Worm (Caenorhabditis elegans) whole organism, early embryonic: ENCODE results near the gene F07B7.12.
"Not testable (repeated sequence)": the region's sequence is repeated elsewhere in the genome, so short reads cannot be mapped to it uniquely, and the experiment has no call there.

Source experiments
- B0310.2 ChIP-seq: sonication (generic microtip); optimal IDR thresholded peaks from 2 replicates; lab custom pipeline; 2016; ENCODE audit warnings: mild to moderate bottlenecking, missing genetic modification characterization, missing compliant biosample characterization
- F13C5.2 ChIP-seq: sonication (generic microtip); optimal IDR thresholded peaks from 2 replicates; lab custom pipeline; 2017; ENCODE audit warnings: mild to moderate bottlenecking, missing genetic modification characterization, inconsistent platforms, missing compliant biosample characterization
- aly-1 ChIP-seq: sonication (generic microtip); optimal IDR thresholded peaks from 2 replicates; lab custom pipeline; 2016; ENCODE audit warnings: missing genetic modification characterization, missing compliant biosample characterization
- ama-1 ChIP-seq: fragments of 150-350 bp; optimal IDR thresholded peaks from 2 replicates; lab custom pipeline; 2014
- ceh-13 ChIP-seq: fragments of 200-800 bp; sonication (Bioruptor generic); optimal IDR thresholded peaks from 2 replicates; lab custom pipeline; 2018; ENCODE audit warnings: mild to moderate bottlenecking, missing genetic modification characterization, missing compliant biosample characterization
- ceh-36 ChIP-seq: sonication (generic microtip); optimal IDR thresholded peaks from 2 replicates; lab custom pipeline; 2016; ENCODE audit warnings: missing genetic modification characterization, inconsistent platforms, missing compliant biosample characterization
- ets-7 ChIP-seq: sonication (generic microtip); optimal IDR thresholded peaks from 2 replicates; lab custom pipeline; 2016; ENCODE audit warnings: missing genotype, missing genetic modification characterization, missing compliant biosample characterization
- flt-1 ChIP-seq: fragments of 200-800 bp; sonication (Bioruptor generic); IDR thresholded peaks from 2 replicates; pipeline ENCODE4 v1.3.6; 2022; ENCODE audit warnings: missing genetic modification characterization, missing compliant biosample characterization
- hmbx-1 ChIP-seq: sonication (generic microtip); optimal IDR thresholded peaks from 2 replicates; lab custom pipeline; 2016; ENCODE audit warnings: mild to moderate bottlenecking, missing genetic modification characterization, missing compliant biosample characterization
- hmg-4 ChIP-seq: fragments of 200-800 bp; sonication (Bioruptor generic); optimal IDR thresholded peaks from 2 replicates; lab custom pipeline; 2018; ENCODE audit warnings: mild to moderate bottlenecking, missing genetic modification characterization, missing compliant biosample characterization
- hnd-1 ChIP-seq: sonication (generic microtip); optimal IDR thresholded peaks from 2 replicates; lab custom pipeline; 2016; ENCODE audit warnings: missing genetic modification characterization, missing compliant biosample characterization
- pes-1 ChIP-seq: fragments of 200-800 bp; sonication (Bioruptor generic); IDR thresholded peaks from 2 replicates; pipeline ENCODE4 v1.3.6; 2022; ENCODE audit warnings: missing genetic modification reagents, missing genetic modification characterization, missing compliant biosample characterization
- scrt-1 ChIP-seq: fragments of 200-800 bp; sonication (Bioruptor generic); IDR thresholded peaks from 2 replicates; pipeline ENCODE4 v1.3.6; 2022; ENCODE audit warnings: missing genetic modification characterization, missing compliant biosample characterization
- sea-1 ChIP-seq: fragments of 200-800 bp; sonication (Bioruptor generic); conservative IDR thresholded peaks from 2 replicates; pipeline ENCODE4 v1.3.6; 2022; ENCODE audit warnings: missing genetic modification characterization, missing compliant biosample characterization
- tbx-11 ChIP-seq: fragments of 200-800 bp; sonication (Bioruptor generic); IDR thresholded peaks from 2 replicates; pipeline ENCODE4 v1.3.6; 2022; ENCODE audit warnings: missing genetic modification characterization, missing compliant biosample characterization
- tbx-37 ChIP-seq: fragments of 200-800 bp; sonication (Bioruptor generic); conservative IDR thresholded peaks from 2 replicates; pipeline ENCODE4 v1.3.6; 2022; ENCODE audit warnings: missing genetic modification reagents, missing genetic modification characterization, missing compliant biosample characterization
- tra-4 ChIP-seq: sonication (generic microtip); optimal IDR thresholded peaks from 2 replicates; lab custom pipeline; 2017; ENCODE audit warnings: missing genetic modification characterization, missing compliant biosample characterization

The F07B7.12 gene

DNA sequence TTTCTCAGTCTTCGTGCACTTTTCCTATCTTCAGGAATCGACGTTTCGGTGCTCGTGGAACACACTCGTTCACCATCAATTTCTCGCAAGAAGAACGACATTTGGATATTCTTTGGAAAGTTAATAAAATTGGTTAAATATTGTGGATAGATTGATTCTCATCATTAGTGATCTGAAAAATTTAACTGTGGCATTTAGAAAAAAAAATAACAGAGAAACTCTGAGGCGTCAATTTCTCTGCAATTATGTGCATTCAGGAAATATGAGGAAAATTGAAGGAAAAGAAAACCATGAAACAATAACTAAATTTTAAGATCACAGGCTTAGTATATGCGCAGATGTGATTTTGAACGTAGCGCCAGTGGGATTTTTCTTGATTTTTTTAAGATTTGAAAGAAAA is at the start of gene F07B7.12:
Gene F07B7.12, minus strand, starts transcription at position 101 of the 400 bp plus-strand sequence.
- TF ChIP-seq tbx-37 (GFP tag; lab: Robert Waterston, UW); ceh-13 (GFP tag; lab: Kevin White, UChicago); tra-4 (tag; lab: Kevin White, UChicago): not testable (repeated sequence)

DNA sequence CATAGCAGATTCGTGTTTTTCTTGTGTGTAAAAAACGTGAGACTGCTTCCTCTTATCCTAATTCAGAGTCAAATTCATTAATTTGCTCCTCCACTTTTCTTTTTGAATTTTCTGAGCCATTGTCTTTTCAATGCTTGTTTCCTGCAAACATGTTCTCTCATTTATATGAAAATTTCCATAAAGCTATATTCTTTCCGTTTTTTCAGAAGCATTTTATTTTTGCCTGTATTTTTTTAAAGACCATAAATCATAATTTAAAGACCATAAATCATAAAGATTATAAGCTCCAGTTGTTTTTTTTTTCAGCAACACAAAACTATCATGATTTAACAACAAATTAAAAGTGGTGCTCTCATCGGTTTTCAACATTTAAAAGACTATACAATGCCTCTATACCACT is 45.0 kb upstream of the F07B7.12 start, which contains the start of gene frpr-11:
Gene frpr-11, plus strand, starts transcription at position 301 of the 400 bp plus-strand sequence.
- TF ChIP-seq hnd-1 (tag; lab: Kevin White, UChicago) (no peak), ama-1 (lab: Kevin White, UChicago) (no peak), sea-1 (GFP tag; lab: Robert Waterston, UW) (no peak), aly-1 (tag; lab: Kevin White, UChicago) (no peak), tbx-37 (GFP tag; lab: Robert Waterston, UW) (no peak), tra-4 (tag; lab: Kevin White, UChicago) (no peak), tbx-11 (no peak)

DNA sequence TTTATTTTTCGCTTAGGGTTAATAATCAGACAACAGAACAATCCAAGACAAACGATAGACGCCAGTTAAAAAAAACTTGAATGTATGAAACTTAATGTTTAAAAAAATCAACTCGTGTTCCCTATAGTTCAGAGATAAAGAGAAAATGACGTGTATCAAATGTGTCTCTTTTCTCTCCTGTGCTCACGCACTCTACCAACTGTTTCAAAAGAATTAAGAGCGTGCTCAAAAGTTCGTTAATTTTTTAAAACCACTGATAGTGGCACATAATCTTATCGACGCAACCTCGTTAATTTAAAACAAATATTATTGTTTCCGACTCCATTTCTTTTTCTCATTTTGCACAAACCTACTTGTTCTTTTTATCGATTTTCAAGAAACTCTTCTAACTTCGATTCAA is 43.8 kb upstream of the F07B7.12 start:
- TF ChIP-seq hnd-1 (tag; lab: Kevin White, UChicago): no peak
- TF ChIP-seq ama-1 (lab: Kevin White, UChicago): no peak
- no peak for TF ChIP-seq flt-1 (GFP tag; lab: Robert Waterston, UW)
- TF ChIP-seq pes-1 (GFP tag; lab: Robert Waterston, UW): no peak
- no peak for TF ChIP-seq tra-4 (tag; lab: Kevin White, UChicago)
- TF ChIP-seq aly-1 (tag; lab: Kevin White, UChicago): no peak
- TF ChIP-seq B0310.2 (tag; lab: Kevin White, UChicago): no peak
- TF ChIP-seq hmg-4 (GFP tag; lab: Kevin White, UChicago): no peak
- no peak for TF ChIP-seq hmbx-1 (tag; lab: Kevin White, UChicago)
- TF ChIP-seq ceh-13 (GFP tag; lab: Kevin White, UChicago): no peak
- no peak for TF ChIP-seq tbx-11
- TF ChIP-seq F13C5.2 (tag; lab: Kevin White, UChicago): no peak
- no peak for TF ChIP-seq scrt-1 (GFP tag; lab: Robert Waterston, UW)
- no peak for TF ChIP-seq ets-7 (tag; lab: Kevin White, UChicago)
- no peak for TF ChIP-seq tbx-37 (GFP tag; lab: Robert Waterston, UW)
- TF ChIP-seq ceh-36: no peak

DNA sequence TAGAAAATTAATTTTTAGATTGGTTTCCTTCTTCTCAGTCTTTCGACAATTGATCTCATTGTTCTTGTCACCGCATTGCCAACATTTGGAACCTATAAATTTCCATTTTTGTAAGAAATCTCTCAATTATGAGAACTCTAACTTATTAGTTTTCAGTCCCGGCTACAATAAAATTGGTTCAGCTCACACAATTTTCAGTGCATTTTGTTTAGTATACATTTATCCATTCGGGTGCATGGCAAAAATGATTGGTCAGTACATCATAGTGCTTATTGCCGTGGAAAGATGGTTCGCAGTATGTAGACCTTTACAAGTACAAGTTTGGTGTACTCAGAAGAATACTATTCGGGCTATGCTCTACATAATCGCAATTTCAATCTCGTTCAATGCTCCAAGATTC is 42.1 kb upstream of the F07B7.12 start:
- TF ChIP-seq ceh-36 (no peak), sea-1 (GFP tag; lab: Robert Waterston, UW) (no peak), scrt-1 (GFP tag; lab: Robert Waterston, UW) (no peak), flt-1 (GFP tag; lab: Robert Waterston, UW) (no peak), tbx-11 (no peak), aly-1 (tag; lab: Kevin White, UChicago) (no peak), tra-4 (tag; lab: Kevin White, UChicago) (no peak), tbx-37 (GFP tag; lab: Robert Waterston, UW) (no peak), ceh-13 (GFP tag; lab: Kevin White, UChicago) (no peak), B0310.2 (tag; lab: Kevin White, UChicago) (no peak), hmg-4 (GFP tag; lab: Kevin White, UChicago) (no peak)

DNA sequence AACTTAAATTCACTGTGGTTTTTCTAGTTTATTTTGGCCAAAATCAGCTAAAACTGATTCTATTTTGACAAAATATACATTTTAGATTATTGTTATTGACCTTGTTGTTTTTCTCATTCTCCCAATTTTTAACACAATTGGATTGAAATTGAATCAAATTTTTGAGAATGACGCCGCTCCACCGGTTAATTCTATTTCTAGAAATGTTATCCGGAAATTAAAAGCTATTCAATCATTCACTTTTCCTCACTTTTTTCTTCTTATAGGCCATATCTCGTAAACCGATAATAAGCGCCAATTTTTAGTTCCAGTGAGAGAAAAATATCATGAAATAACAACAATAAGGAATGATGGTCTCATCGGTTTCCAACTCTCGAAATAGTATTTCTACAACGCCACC is 40.8 kb upstream of the F07B7.12 start, which contains the start of gene frpr-12:
Gene frpr-12, plus strand, starts transcription at position 301 of the 400 bp plus-strand sequence.
- TF ChIP-seq ets-7 (tag; lab: Kevin White, UChicago) (no peak), tbx-11 (no peak), hmg-4 (GFP tag; lab: Kevin White, UChicago) (no peak), sea-1 (GFP tag; lab: Robert Waterston, UW) (no peak), ceh-13 (GFP tag; lab: Kevin White, UChicago) (no peak), hnd-1 (tag; lab: Kevin White, UChicago) (no peak), tra-4 (tag; lab: Kevin White, UChicago) (no peak), scrt-1 (GFP tag; lab: Robert Waterston, UW) (no peak), ceh-36 (no peak), hmbx-1 (tag; lab: Kevin White, UChicago) (no peak), F13C5.2 (tag; lab: Kevin White, UChicago) (no peak), flt-1 (GFP tag; lab: Robert Waterston, UW) (no peak), tbx-37 (GFP tag; lab: Robert Waterston, UW) (no peak), B0310.2 (tag; lab: Kevin White, UChicago) (no peak)

DNA sequence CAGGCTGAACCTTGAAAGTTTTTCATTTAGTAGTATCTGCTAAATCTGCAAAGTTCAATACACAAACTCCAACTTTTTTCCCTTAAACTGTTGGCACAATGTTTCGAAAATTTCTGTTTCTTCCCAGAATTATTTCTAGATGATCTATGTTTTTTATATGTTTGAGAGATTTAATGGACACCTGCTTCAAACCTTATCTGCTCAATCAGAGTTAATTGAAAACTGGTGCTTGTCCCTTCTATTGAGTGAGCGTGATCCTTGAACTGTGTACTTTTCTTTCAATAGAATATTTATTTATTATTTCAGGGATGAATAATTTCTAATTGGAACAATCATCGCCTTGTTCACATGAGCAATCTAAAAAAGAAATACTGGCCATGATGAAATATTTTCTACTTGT is 36.9 kb upstream of the F07B7.12 start, which contains the start of gene frpr-13:
Gene frpr-13, plus strand, starts transcription at position 301 of the 400 bp plus-strand sequence.
- TF ChIP-seq flt-1 (GFP tag; lab: Robert Waterston, UW) (no peak), ama-1 (lab: Kevin White, UChicago) (peak; percentile 54)

DNA sequence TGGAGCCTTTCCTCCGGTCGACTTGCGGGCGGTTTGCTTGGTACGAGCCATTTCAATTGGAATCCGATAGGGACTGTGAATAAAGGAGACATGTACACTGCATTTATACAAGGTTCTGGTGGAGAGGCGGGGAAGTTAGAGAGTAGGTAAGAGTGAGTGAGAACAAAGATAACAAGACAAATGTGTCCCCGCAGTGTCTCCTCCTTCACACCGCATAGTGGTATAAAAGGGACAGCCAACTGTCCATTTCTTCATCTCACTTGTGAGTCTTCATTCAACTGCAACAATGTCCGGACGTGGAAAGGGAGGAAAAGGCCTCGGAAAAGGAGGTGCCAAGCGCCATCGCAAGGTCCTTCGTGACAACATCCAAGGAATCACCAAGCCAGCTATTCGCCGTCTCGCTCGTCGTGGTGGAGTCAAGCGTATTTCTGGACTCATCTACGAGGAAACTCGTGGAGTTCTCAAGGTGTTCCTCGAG is 36.1 kb upstream of the F07B7.12 start, which contains the start of the genes his-17 and his-18:
Gene his-17, minus strand, starts transcription at position 51 of the 478 bp plus-strand sequence.
Gene his-18, plus strand, starts transcription at position 287 of the 478 bp plus-strand sequence.
- TF ChIP-seq tbx-37 (GFP tag; lab: Robert Waterston, UW): peak; percentile 22; the same call in 1 of the 2 replicates
- TF ChIP-seq flt-1 (GFP tag; lab: Robert Waterston, UW): peak; percentile 45; the same call in 1 of the 2 replicates
- TF ChIP-seq scrt-1 (GFP tag; lab: Robert Waterston, UW): peak; percentile 56; the same call in 1 of the 2 replicates
- peak; percentile 61; the same call in 1 of the 2 replicates for TF ChIP-seq tbx-11
- TF ChIP-seq pes-1 (GFP tag; lab: Robert Waterston, UW): peak; percentile 77
- TF ChIP-seq sea-1 (GFP tag; lab: Robert Waterston, UW): peak; percentile 73
